Fruit fly (Drosophila melanogaster): Measurements from ENCODE around the gene CG13133.

dm6 chr2L:10093788-10094187 is 1.6 kb upstream of the CG13133 start, which contains the start of gene CG34109:
- TF ChIP-seq CTCF (optimal IDR thresholded peaks at IDR 0.05) (no peak), CG8478 (optimal IDR thresholded peaks at IDR 0.05) (no peak)

All from S2 (cell line).